Fruit fly (Drosophila melanogaster) whole organism, embryonic: ENCODE data around the gene CG17549.

Experiments
- Atf3 ChIP-seq: fragments of 200-800 bp; sonication (Bioruptor generic); optimal IDR thresholded peaks from 3 replicates; lab custom pipeline; 2016; ENCODE audit warnings: missing biosample characterization, missing genetic modification characterization
- Blimp-1 ChIP-seq: fragments of 200-800 bp; sonication (Bioruptor generic); optimal IDR thresholded peaks from 3 replicates; lab custom pipeline; 2018; ENCODE audit warnings: missing biosample characterization, missing genetic modification characterization, mild to moderate bottlenecking, moderate library complexity, missing genetic modification reagents
- CG10959 ChIP-seq: fragments of 200-800 bp; sonication (Bioruptor generic); IDR thresholded peaks from 2 replicates; pipeline ENCODE4 v1.3.6; 2022; ENCODE audit warnings: missing biosample characterization, missing genetic modification characterization
- CG12236 ChIP-seq: fragments of 200-800 bp; sonication (Bioruptor generic); optimal IDR thresholded peaks from 2 replicates; lab custom pipeline; 2016; ENCODE audit warnings: missing biosample characterization, missing genetic modification characterization
- CG12942 ChIP-seq: fragments of 200-800 bp; sonication (Bioruptor generic); optimal IDR thresholded peaks from 3 replicates; lab custom pipeline; 2016; ENCODE audit warnings: missing biosample characterization, missing genetic modification characterization
- CG13296 ChIP-seq: fragments of 200-800 bp; sonication (Bioruptor generic); optimal IDR thresholded peaks from 3 replicates; lab custom pipeline; 2018; ENCODE audit warnings: missing biosample characterization, mild to moderate bottlenecking, missing genetic modification characterization
- CG14441 ChIP-seq: fragments of 200-800 bp; sonication (Bioruptor generic); IDR thresholded peaks from 2 replicates; pipeline ENCODE4 v1.3.6; 2022; ENCODE audit warnings: missing biosample characterization, missing genetic modification characterization
- CG1647 ChIP-seq: fragments of 200-800 bp; sonication (Bioruptor generic); optimal IDR thresholded peaks from 3 replicates; lab custom pipeline; 2016; ENCODE audit warnings: missing biosample characterization, missing genetic modification characterization
- CG16815 ChIP-seq: fragments of 200-800 bp; sonication (Bioruptor generic); optimal IDR thresholded peaks from 3 replicates; lab custom pipeline; 2017; ENCODE audit warnings: missing biosample characterization, mild to moderate bottlenecking, missing genetic modification characterization
- CG17568 ChIP-seq: fragments of 200-800 bp; sonication (Bioruptor generic); optimal IDR thresholded peaks from 2 replicates; lab custom pipeline; 2018; ENCODE audit warnings: missing biosample characterization, mild to moderate bottlenecking, missing genetic modification characterization, moderate library complexity
- CG17829 ChIP-seq: fragments of 200-800 bp; optimal IDR thresholded peaks from 2 replicates; lab custom pipeline; 2019; ENCODE audit warnings: missing biosample characterization, mild to moderate bottlenecking, missing genetic modification characterization, moderate library complexity
- CG2120 ChIP-seq: fragments of 200-800 bp; sonication (Bioruptor generic); optimal IDR thresholded peaks from 3 replicates; lab custom pipeline; 2016; ENCODE audit warnings: missing biosample characterization, missing genetic modification characterization
- CG2889 ChIP-seq: fragments of 200-800 bp; sonication (Bioruptor generic); IDR thresholded peaks from 3 replicates; pipeline ENCODE4 v1.3.6; 2022; ENCODE audit warnings: missing biosample characterization, missing genetic modification characterization
- CG30020 ChIP-seq: fragments of 200-800 bp; optimal IDR thresholded peaks from 2 replicates; lab custom pipeline; 2019; ENCODE audit warnings: missing biosample characterization, mild to moderate bottlenecking, missing genetic modification characterization, moderate library complexity
- CG31224 ChIP-seq: fragments of 200-800 bp; sonication (Bioruptor generic); IDR thresholded peaks from 2 replicates; pipeline ENCODE4 v1.3.6; 2022; ENCODE audit warnings: missing biosample characterization, missing genetic modification characterization
- CG33213 ChIP-seq: fragments of 200-800 bp; sonication (Bioruptor generic); optimal IDR thresholded peaks from 3 replicates; lab custom pipeline; 2016; ENCODE audit warnings: missing biosample characterization, missing genetic modification characterization
- CG4328 ChIP-seq: fragments of 200-800 bp; sonication (Bioruptor generic); optimal IDR thresholded peaks from 3 replicates; lab custom pipeline; 2017; ENCODE audit warnings: missing biosample characterization, missing genetic modification reagents, missing genetic modification characterization
- CG4854 ChIP-seq: fragments of 200-800 bp; sonication (Bioruptor generic); optimal IDR thresholded peaks from 2 replicates; lab custom pipeline; 2016; ENCODE audit warnings: missing biosample characterization, missing genetic modification characterization, inconsistent platforms
- CG6272 ChIP-seq: fragments of 200-800 bp; sonication (Bioruptor generic); IDR thresholded peaks from 2 replicates; pipeline ENCODE4 v1.3.6; 2022; ENCODE audit warnings: missing biosample characterization, missing genetic modification characterization
- CG7556 ChIP-seq: fragments of 200-800 bp; sonication (Bioruptor generic); optimal IDR thresholded peaks from 2 replicates; lab custom pipeline; 2017; ENCODE audit warnings: missing biosample characterization, mild to moderate bottlenecking, missing genetic modification characterization
- CG7928 ChIP-seq: fragments of 200-800 bp; sonication (Bioruptor generic); optimal IDR thresholded peaks from 2 replicates; lab custom pipeline; 2017; ENCODE audit warnings: missing biosample characterization, mild to moderate bottlenecking, missing genetic modification characterization
- Deaf1 ChIP-seq: fragments of 200-800 bp; optimal IDR thresholded peaks from 3 replicates; lab custom pipeline; 2019; ENCODE audit warnings: missing biosample characterization, mild to moderate bottlenecking, missing genetic modification characterization, moderate library complexity
- Ets97D ChIP-seq: fragments of 200-800 bp; sonication (Bioruptor generic); optimal IDR thresholded peaks from 3 replicates; lab custom pipeline; 2016; ENCODE audit warnings: missing biosample characterization, missing genetic modification characterization
- GATAe ChIP-seq: fragments of 200-800 bp; sonication (Bioruptor generic); conservative IDR thresholded peaks from 2 replicates; pipeline ENCODE4 v1.3.6; 2022; ENCODE audit warnings: missing biosample characterization, missing genetic modification characterization
- HmgZ ChIP-seq: fragments of 200-800 bp; sonication (Bioruptor generic); optimal IDR thresholded peaks from 2 replicates; lab custom pipeline; 2018; ENCODE audit warnings: missing biosample characterization, mild to moderate bottlenecking, missing genetic modification characterization
- Kr ChIP-seq: fragments of 200-800 bp; sonication (Bioruptor generic); optimal IDR thresholded peaks from 2 replicates; lab custom pipeline; 2017; ENCODE audit warnings: missing biosample characterization, mild to moderate bottlenecking, missing genetic modification characterization
- Lim3 ChIP-seq: fragments of 200-800 bp; sonication (Bioruptor generic); IDR thresholded peaks from 2 replicates; pipeline ENCODE4 v1.3.6; 2022; ENCODE audit warnings: missing biosample characterization, missing genetic modification characterization
- Med ChIP-seq: fragments of 200-800 bp; sonication (Bioruptor generic); peaks from one replicate; lab custom pipeline; 2016; ENCODE audit warnings: missing biosample characterization, missing genetic modification characterization, mild to moderate bottlenecking, inconsistent platforms, moderate library complexity
- NFAT ChIP-seq: fragments of 200-800 bp; sonication (Bioruptor generic); IDR thresholded peaks from 2 replicates; pipeline ENCODE4 v1.3.6; 2022; ENCODE audit warnings: missing biosample characterization, missing genetic modification characterization
- Optix ChIP-seq: fragments of 200-800 bp; sonication (Bioruptor generic); IDR thresholded peaks from 3 replicates; pipeline ENCODE4 v1.3.6; 2022; ENCODE audit warnings: missing biosample characterization, missing genetic modification characterization
- TFAM ChIP-seq: fragments of 200-800 bp; sonication (Bioruptor generic); optimal IDR thresholded peaks from 2 replicates; lab custom pipeline; 2017; ENCODE audit warnings: missing biosample characterization, missing genetic modification characterization, inconsistent platforms
- Vsx1 ChIP-seq: fragments of 200-800 bp; sonication (Bioruptor generic); optimal IDR thresholded peaks from 2 replicates; lab custom pipeline; 2017; ENCODE audit warnings: missing biosample characterization, mild to moderate bottlenecking, missing genetic modification characterization, missing genetic modification reagents
- Xbp1 ChIP-seq: fragments of 200-800 bp; sonication (Bioruptor generic); optimal IDR thresholded peaks from 3 replicates; lab custom pipeline; 2016; ENCODE audit warnings: missing biosample characterization, mild to moderate bottlenecking, missing genetic modification characterization
- cad ChIP-seq: fragments of >200 bp; optimal IDR thresholded peaks from 2 replicates; lab custom pipeline; 2017; ENCODE audit warnings: missing biosample characterization, missing genetic modification characterization
- caup ChIP-seq: fragments of 200-800 bp; sonication (Bioruptor generic); optimal IDR thresholded peaks from 3 replicates; lab custom pipeline; 2017; ENCODE audit warnings: missing biosample characterization, mild to moderate bottlenecking, missing genetic modification characterization, moderate library complexity; ENCODE audit not compliant: severe bottlenecking
- cg ChIP-seq: fragments of 200-800 bp; sonication (Bioruptor generic); optimal IDR thresholded peaks from 3 replicates; lab custom pipeline; 2019; ENCODE audit warnings: missing biosample characterization, mild to moderate bottlenecking, missing genetic modification characterization, moderate library complexity
- chif ChIP-seq, 2 experiments: fragments of 200-800 bp; sonication (Bioruptor generic); optimal IDR thresholded peaks; 3 replicates each; lab custom pipeline; 2016; ENCODE audit warnings: missing biosample characterization in 2 of 2, missing genetic modification characterization in 2 of 2
- en ChIP-seq: fragments of 200-800 bp; sonication (Bioruptor generic); optimal IDR thresholded peaks from 2 replicates; lab custom pipeline; 2016; ENCODE audit warnings: missing biosample characterization, missing genetic modification characterization
- ewg ChIP-seq: fragments of 200-800 bp; sonication (Bioruptor generic); optimal IDR thresholded peaks from 3 replicates; lab custom pipeline; 2017; ENCODE audit warnings: mild to moderate bottlenecking, missing biosample characterization, missing genetic modification reagents, missing genetic modification characterization
- fu2 ChIP-seq: fragments of 200-800 bp; sonication (Bioruptor generic); optimal IDR thresholded peaks from 2 replicates; lab custom pipeline; 2016; ENCODE audit warnings: missing biosample characterization, missing genetic modification characterization
- jumu ChIP-seq: fragments of 200-800 bp; sonication (Bioruptor generic); optimal IDR thresholded peaks from 3 replicates; lab custom pipeline; 2016; ENCODE audit warnings: missing biosample characterization, missing genetic modification characterization
- ken ChIP-seq: fragments of 200-800 bp; sonication (Bioruptor generic); IDR thresholded peaks from 3 replicates; pipeline ENCODE4 v1.3.6; 2022; ENCODE audit warnings: missing biosample characterization, missing genetic modification characterization
- luna ChIP-seq: fragments of 200-800 bp; sonication (Bioruptor generic); optimal IDR thresholded peaks from 2 replicates; lab custom pipeline; 2016; ENCODE audit warnings: missing biosample characterization, missing genetic modification characterization
- maf-S ChIP-seq: fragments of 200-800 bp; sonication (Bioruptor generic); optimal IDR thresholded peaks from 2 replicates; lab custom pipeline; 2016; ENCODE audit warnings: missing biosample characterization, missing genetic modification characterization
- nerfin-2 ChIP-seq: fragments of 200-800 bp; sonication (Bioruptor generic); IDR thresholded peaks from 2 replicates; pipeline ENCODE4 v1.3.6; 2022; ENCODE audit warnings: missing biosample characterization, missing genetic modification characterization; ENCODE audit not compliant: partially characterized antibody
- repo ChIP-seq: fragments of 200-800 bp; sonication (Bioruptor generic); optimal IDR thresholded peaks from 2 replicates; lab custom pipeline; 2016; ENCODE audit warnings: missing biosample characterization, missing genetic modification characterization
- salm ChIP-seq: fragments of 200-800 bp; sonication (Bioruptor generic); optimal IDR thresholded peaks from 2 replicates; lab custom pipeline; 2018; ENCODE audit warnings: missing biosample characterization, mild to moderate bottlenecking, missing genetic modification characterization
- sd ChIP-seq: fragments of 200-800 bp; sonication (Bioruptor generic); optimal IDR thresholded peaks from 3 replicates; lab custom pipeline; 2018; ENCODE audit warnings: missing biosample characterization, mild to moderate bottlenecking, missing genetic modification characterization, moderate library complexity
- slou ChIP-seq: fragments of 200-800 bp; sonication (Bioruptor generic); optimal IDR thresholded peaks from 3 replicates; lab custom pipeline; 2016; ENCODE audit warnings: missing biosample characterization, missing genetic modification characterization
- so ChIP-seq: fragments of 200-800 bp; sonication (Bioruptor generic); IDR thresholded peaks from 3 replicates; pipeline ENCODE4 v1.3.6; 2022; ENCODE audit warnings: missing biosample characterization, missing genetic modification characterization
- tio ChIP-seq: fragments of 200-800 bp; sonication (Bioruptor generic); optimal IDR thresholded peaks from 2 replicates; lab custom pipeline; 2017; ENCODE audit warnings: missing biosample characterization, missing genetic modification characterization, inconsistent platforms
- wdn ChIP-seq: fragments of 200-800 bp; sonication (Bioruptor generic); IDR thresholded peaks from 2 replicates; pipeline ENCODE4 v1.3.6; 2022; ENCODE audit warnings: missing biosample characterization, missing genetic modification characterization

CG17549 gene

DNA sequence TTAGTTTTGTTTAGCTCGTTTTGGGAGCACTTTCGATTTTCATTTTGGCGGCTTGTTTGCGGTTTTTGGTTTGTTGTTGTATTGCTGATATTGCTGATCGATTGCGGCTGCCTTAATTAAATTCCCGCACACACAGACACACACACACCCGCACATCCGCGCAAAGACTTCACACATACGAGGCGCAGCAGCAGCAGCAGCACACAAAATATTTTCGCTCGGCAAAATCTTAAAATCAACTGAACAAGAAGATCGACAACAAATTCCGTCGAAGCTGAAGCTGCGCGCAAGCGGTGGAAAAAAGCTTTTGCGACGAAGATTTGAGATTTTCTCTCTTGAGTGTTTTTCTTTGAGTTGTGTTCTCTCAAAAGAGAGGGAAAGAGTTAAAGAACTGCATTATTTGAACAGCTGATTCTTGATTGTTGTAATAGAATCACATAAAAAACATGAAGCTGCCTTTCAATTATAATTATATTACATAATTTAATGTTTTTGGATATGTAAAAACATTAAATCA lies 24.4 kb upstream of the CG17549 start:
- TF ChIP-seq CG1647 (GFP tag; lab: Kevin White, UChicago): no peak
- no peak for TF ChIP-seq CG6272 (GFP tag; lab: Robert Waterston, UW)
- TF ChIP-seq sd (tag; lab: Kevin White, UChicago): peak; percentile 61
- no peak for TF ChIP-seq Atf3 (GFP tag; lab: Kevin White, UChicago)
- TF ChIP-seq en: no peak
- no peak for TF ChIP-seq maf-S (GFP tag; lab: Kevin White, UChicago)
- no peak for TF ChIP-seq Optix (GFP tag; lab: Robert Waterston, UW)
- no peak for TF ChIP-seq repo (GFP tag; lab: Kevin White, UChicago)
- no peak for TF ChIP-seq jumu
- no peak for TF ChIP-seq tio (GFP tag; lab: Kevin White, UChicago)
- no peak for TF ChIP-seq Xbp1 (GFP tag; lab: Kevin White, UChicago)
- TF ChIP-seq CG7556: no peak
- TF ChIP-seq wdn (GFP tag; lab: Robert Waterston, UW): no peak
- TF ChIP-seq Lim3 (GFP tag; lab: Robert Waterston, UW): no peak
- TF ChIP-seq CG17568 (GFP tag; lab: Kevin White, UChicago): peak; percentile 3
- TF ChIP-seq slou: no peak
- TF ChIP-seq Vsx1: no peak
- TF ChIP-seq CG17829: no peak
- TF ChIP-seq fu2: no peak
- no peak for TF ChIP-seq NFAT (GFP tag; lab: Robert Waterston, UW)
- TF ChIP-seq CG4328 (GFP tag; lab: Kevin White, UChicago): no peak
- no peak for TF ChIP-seq Ets97D (GFP tag; lab: Kevin White, UChicago)
- no peak for TF ChIP-seq CG4854
- no peak for TF ChIP-seq CG14441 (GFP tag; lab: Robert Waterston, UW)
- TF ChIP-seq so (GFP tag; lab: Robert Waterston, UW): no peak
- no peak for TF ChIP-seq ewg (GFP tag; lab: Kevin White, UChicago)
- no peak for TF ChIP-seq CG7928 (GFP tag; lab: Kevin White, UChicago)
- TF ChIP-seq caup (GFP tag; lab: Kevin White, UChicago): no peak
- TF ChIP-seq TFAM (GFP tag; lab: Kevin White, UChicago): no peak
- peak; percentile 34 for TF ChIP-seq cg (GFP tag; lab: Kevin White, UChicago)
- TF ChIP-seq CG12942: no peak
- peak; percentile 33 for TF ChIP-seq Med (GFP tag; lab: Kevin White, UChicago)
- no peak for TF ChIP-seq CG2889
- TF ChIP-seq cad (GFP tag; lab: Kevin White, UChicago): no peak
- TF ChIP-seq Deaf1 (tag; lab: Kevin White, UChicago): peak; percentile 9
- TF ChIP-seq Kr (GFP tag; lab: Kevin White, UChicago): no peak
- no peak for TF ChIP-seq CG30020 (tag; lab: Kevin White, UChicago)
- no peak for TF ChIP-seq CG10959
- TF ChIP-seq Blimp-1 (GFP tag; lab: Kevin White, UChicago): no peak
- no peak for TF ChIP-seq luna (GFP tag; lab: Kevin White, UChicago)
- TF ChIP-seq CG13296 (GFP tag; lab: Kevin White, UChicago): peak; percentile 8
- TF ChIP-seq HmgZ: no peak
- no peak for TF ChIP-seq chif (GFP tag; optimal IDR thresholded peaks at IDR 0.05; lab: Kevin White, UChicago)
- no peak for TF ChIP-seq GATAe
- TF ChIP-seq CG33213 (GFP tag; lab: Kevin White, UChicago): no peak
- no peak for TF ChIP-seq ken
- TF ChIP-seq CG31224 (GFP tag; lab: Robert Waterston, UW): no peak
- no peak for TF ChIP-seq salm (tag; lab: Kevin White, UChicago)
- TF ChIP-seq CG12236 (GFP tag; lab: Kevin White, UChicago): no peak
- no peak for TF ChIP-seq nerfin-2
- no peak for TF ChIP-seq CG16815 (GFP tag; lab: Kevin White, UChicago)
- TF ChIP-seq CG2120 (GFP tag; lab: Kevin White, UChicago): no peak
